Fruit fly (Drosophila melanogaster) whole organism, embryonic: ENCODE results near the gene gro.

Source experiments
- Adf1 ChIP-seq: fragments of 200-800 bp; sonication (Bioruptor generic); IDR thresholded peaks from 2 replicates; pipeline ENCODE4 v1.3.6; 2022; ENCODE audit warnings: missing biosample characterization, missing genetic modification characterization
- Awh ChIP-seq: fragments of 200-800 bp; sonication (Bioruptor generic); IDR thresholded peaks from 2 replicates; pipeline ENCODE4, ENCODE4 v1.3.6; 2022; ENCODE audit warnings: missing biosample characterization, missing genetic modification characterization
- CG10274 ChIP-seq: fragments of 200-800 bp; sonication (Bioruptor generic); optimal IDR thresholded peaks from 3 replicates; lab custom pipeline; 2017; ENCODE audit warnings: missing biosample characterization, mild to moderate bottlenecking, missing genetic modification characterization
- CG10462 ChIP-seq: fragments of 200-800 bp; sonication (Bioruptor generic); optimal IDR thresholded peaks from 2 replicates; lab custom pipeline; 2016; ENCODE audit warnings: missing biosample characterization, missing genetic modification characterization
- CG11696 ChIP-seq: fragments of 200-800 bp; sonication (Bioruptor generic); IDR thresholded peaks from 2 replicates; pipeline ENCODE4 v1.3.6; 2022; ENCODE audit warnings: missing biosample characterization, missing genetic modification characterization
- CG12659 ChIP-seq: fragments of 200-800 bp; sonication (Bioruptor generic); optimal IDR thresholded peaks from 3 replicates; lab custom pipeline; 2017; ENCODE audit warnings: mild to moderate bottlenecking, missing biosample characterization, missing genetic modification reagents, missing genetic modification characterization
- CG12942 ChIP-seq: fragments of 200-800 bp; sonication (Bioruptor generic); optimal IDR thresholded peaks from 3 replicates; lab custom pipeline; 2016; ENCODE audit warnings: missing biosample characterization, missing genetic modification characterization
- CG15601 ChIP-seq: fragments of 200-800 bp; sonication (Bioruptor generic); optimal IDR thresholded peaks from 3 replicates; lab custom pipeline; 2019; ENCODE audit warnings: missing biosample characterization, mild to moderate bottlenecking, missing genetic modification characterization, moderate library complexity
- CG1647 ChIP-seq: fragments of 200-800 bp; sonication (Bioruptor generic); optimal IDR thresholded peaks from 3 replicates; lab custom pipeline; 2016; ENCODE audit warnings: missing biosample characterization, missing genetic modification characterization
- CG17186 ChIP-seq: fragments of 200-800 bp; sonication (Bioruptor generic); optimal IDR thresholded peaks from 3 replicates; lab custom pipeline; 2017; ENCODE audit warnings: missing biosample characterization, missing genetic modification reagents, missing genetic modification characterization
- CG17361 ChIP-seq: fragments of 200-800 bp; sonication (Bioruptor generic); IDR thresholded peaks from 3 replicates; pipeline ENCODE4 v1.3.6; 2022; ENCODE audit warnings: missing biosample characterization, missing genetic modification characterization
- CG17612 ChIP-seq: fragments of 200-800 bp; sonication (Bioruptor generic); IDR thresholded peaks from 2 replicates; pipeline ENCODE4 v1.3.6; 2022; ENCODE audit warnings: missing biosample characterization, missing genetic modification characterization
- CG2678 ChIP-seq: fragments of 200-800 bp; sonication (Bioruptor generic); optimal IDR thresholded peaks from 3 replicates; lab custom pipeline; 2019; ENCODE audit warnings: missing biosample characterization, mild to moderate bottlenecking, missing genetic modification characterization, moderate library complexity
- CG2875 ChIP-seq: fragments of 200-800 bp; sonication (Bioruptor generic); optimal IDR thresholded peaks from 2 replicates; lab custom pipeline; 2017; ENCODE audit warnings: missing biosample characterization, mild to moderate bottlenecking, missing genetic modification characterization, missing genetic modification reagents
- CG30020 ChIP-seq: fragments of 200-800 bp; optimal IDR thresholded peaks from 2 replicates; lab custom pipeline; 2019; ENCODE audit warnings: missing biosample characterization, mild to moderate bottlenecking, missing genetic modification characterization, moderate library complexity
- CG3065 ChIP-seq: fragments of 200-800 bp; sonication (Bioruptor generic); optimal IDR thresholded peaks from 2 replicates; lab custom pipeline; 2016; ENCODE audit warnings: missing biosample characterization, missing genetic modification characterization
- CG3995 ChIP-seq: fragments of 200-800 bp; sonication (Bioruptor generic); optimal IDR thresholded peaks from 3 replicates; lab custom pipeline; 2016; ENCODE audit warnings: missing biosample characterization, missing genetic modification characterization
- CG7372 ChIP-seq: fragments of 200-800 bp; sonication (Bioruptor generic); IDR thresholded peaks from 2 replicates; pipeline ENCODE4 v1.3.6; 2022; ENCODE audit warnings: missing biosample characterization, missing genetic modification characterization
- CG7963 ChIP-seq: fragments of 200-800 bp; sonication (Bioruptor generic); IDR thresholded peaks from 3 replicates; pipeline ENCODE4 v1.3.6; 2022; ENCODE audit warnings: missing biosample characterization, missing genetic modification characterization; ENCODE audit not compliant: partially characterized antibody
- CkIIα-i1 ChIP-seq: fragments of 200-800 bp; sonication (Bioruptor generic); IDR thresholded peaks from 2 replicates; pipeline ENCODE4 v1.3.6; 2022; ENCODE audit warnings: missing biosample characterization, missing genetic modification characterization
- Dp ChIP-seq: fragments of 200-800 bp; sonication (Bioruptor generic); optimal IDR thresholded peaks from 2 replicates; lab custom pipeline; 2018; ENCODE audit warnings: missing biosample characterization, mild to moderate bottlenecking, missing genetic modification characterization, moderate library complexity
- Ets97D ChIP-seq: fragments of 200-800 bp; sonication (Bioruptor generic); optimal IDR thresholded peaks from 3 replicates; lab custom pipeline; 2016; ENCODE audit warnings: missing biosample characterization, missing genetic modification characterization
- HLH54F ChIP-seq: fragments of 200-800 bp; sonication (Bioruptor generic); optimal IDR thresholded peaks from 3 replicates; lab custom pipeline; 2016; ENCODE audit warnings: missing biosample characterization, missing genetic modification characterization
- Hey ChIP-seq: fragments of 200-800 bp; sonication (Bioruptor generic); optimal IDR thresholded peaks from 3 replicates; lab custom pipeline; 2018; ENCODE audit warnings: missing biosample characterization, mild to moderate bottlenecking, missing genetic modification characterization
- MTF-1 ChIP-seq: fragments of 200-800 bp; sonication (Bioruptor generic); optimal IDR thresholded peaks from 2 replicates; lab custom pipeline; 2018; ENCODE audit warnings: missing biosample characterization, mild to moderate bottlenecking, missing genetic modification characterization, borderline replicate concordance
- Med ChIP-seq: fragments of 200-800 bp; sonication (Bioruptor generic); peaks from one replicate; lab custom pipeline; 2016; ENCODE audit warnings: missing biosample characterization, missing genetic modification characterization, mild to moderate bottlenecking, inconsistent platforms, moderate library complexity
- Myb ChIP-seq: fragments of 200-800 bp; sonication (Bioruptor generic); optimal IDR thresholded peaks from 2 replicates; lab custom pipeline; 2016; ENCODE audit warnings: missing biosample characterization, missing genetic modification characterization
- Nf-YB ChIP-seq: fragments of 200-800 bp; sonication (Bioruptor generic); optimal IDR thresholded peaks from 3 replicates; lab custom pipeline; 2019; ENCODE audit warnings: missing biosample characterization, mild to moderate bottlenecking, missing genetic modification characterization, moderate library complexity
- Opbp ChIP-seq: fragments of 200-800 bp; sonication (Bioruptor generic); IDR thresholded peaks from 3 replicates; pipeline ENCODE4 v1.3.6; 2022; ENCODE audit warnings: missing biosample characterization, missing genetic modification characterization; ENCODE audit not compliant: partially characterized antibody
- Ravus ChIP-seq: fragments of 200-800 bp; sonication (Bioruptor generic); IDR thresholded peaks from 2 replicates; pipeline ENCODE4 v1.3.6; 2022; ENCODE audit warnings: missing biosample characterization, missing genetic modification characterization
- Sin3A ChIP-seq: fragments of >200 bp; optimal IDR thresholded peaks from 2 replicates; lab custom pipeline; 2018
- Stat92E ChIP-seq, 3 experiments: fragments of >200 bp in 2 of 3; fragments of 200-800 bp in 1 of 3; sonication (Bioruptor generic) in 1 of 3; optimal IDR thresholded peaks; 2 replicates each; lab custom pipeline; 2017 to 2019; ENCODE audit warnings: missing biosample characterization in 3 of 3, missing genetic modification characterization in 3 of 3, mild to moderate bottlenecking in 1 of 3, moderate library complexity in 1 of 3
- Taf1 ChIP-seq: fragments of 200-800 bp; sonication (Bioruptor generic); IDR thresholded peaks from 2 replicates; pipeline ENCODE4 v1.3.6; 2022; ENCODE audit warnings: missing biosample characterization, missing genetic modification characterization
- Xrp1 ChIP-seq: fragments of 200-800 bp; sonication (Bioruptor generic); IDR thresholded peaks from 2 replicates; pipeline ENCODE4 v1.3.6; 2022; ENCODE audit warnings: missing biosample characterization, missing genetic modification characterization
- YL-1 ChIP-seq: fragments of 200-800 bp; sonication (Bioruptor generic); optimal IDR thresholded peaks from 3 replicates; lab custom pipeline; 2017; ENCODE audit warnings: missing biosample characterization, mild to moderate bottlenecking, missing genetic modification characterization
- cas ChIP-seq: fragments of 200-800 bp; sonication (Bioruptor generic); IDR thresholded peaks from 2 replicates; pipeline ENCODE4 v1.3.6; 2022; ENCODE audit warnings: missing biosample characterization, missing genetic modification characterization
- dmrt99B ChIP-seq: fragments of 200-800 bp; sonication (Bioruptor generic); optimal IDR thresholded peaks from 2 replicates; lab custom pipeline; 2018; ENCODE audit warnings: missing biosample characterization, mild to moderate bottlenecking, missing genetic modification characterization, moderate library complexity
- dysf ChIP-seq: fragments of 200-800 bp; sonication (Bioruptor generic); IDR thresholded peaks from 3 replicates; pipeline ENCODE4 v1.3.6; 2022; ENCODE audit warnings: missing biosample characterization, missing genetic modification characterization
- fd102C ChIP-seq: fragments of 200-800 bp; sonication (Bioruptor generic); optimal IDR thresholded peaks from 2 replicates; lab custom pipeline; 2018; ENCODE audit warnings: missing biosample characterization, mild to moderate bottlenecking, missing genetic modification characterization, moderate library complexity
- ham ChIP-seq: fragments of 200-800 bp; sonication (Bioruptor generic); IDR thresholded peaks from 2 replicates; pipeline ENCODE4 v1.3.6; 2022; ENCODE audit warnings: missing biosample characterization, missing genetic modification characterization
- inv ChIP-seq: fragments of 200-800 bp; sonication (Bioruptor generic); IDR thresholded peaks from 2 replicates; pipeline ENCODE4 v1.3.6; 2022; ENCODE audit warnings: missing biosample characterization, missing genetic modification characterization; ENCODE audit not compliant: partially characterized antibody
- lbe ChIP-seq: fragments of 200-800 bp; sonication (Bioruptor generic); optimal IDR thresholded peaks from 2 replicates; lab custom pipeline; 2016; ENCODE audit warnings: missing biosample characterization, mild to moderate bottlenecking, missing genetic modification characterization
- luna ChIP-seq: fragments of 200-800 bp; sonication (Bioruptor generic); optimal IDR thresholded peaks from 2 replicates; lab custom pipeline; 2016; ENCODE audit warnings: missing biosample characterization, missing genetic modification characterization
- nerfin-2 ChIP-seq: fragments of 200-800 bp; sonication (Bioruptor generic); IDR thresholded peaks from 2 replicates; pipeline ENCODE4 v1.3.6; 2022; ENCODE audit warnings: missing biosample characterization, missing genetic modification characterization; ENCODE audit not compliant: partially characterized antibody
- salm ChIP-seq: fragments of 200-800 bp; sonication (Bioruptor generic); optimal IDR thresholded peaks from 2 replicates; lab custom pipeline; 2018; ENCODE audit warnings: missing biosample characterization, mild to moderate bottlenecking, missing genetic modification characterization
- tgo ChIP-seq: fragments of 200-800 bp; sonication (Bioruptor generic); IDR thresholded peaks from 3 replicates; pipeline ENCODE4 v1.3.6; 2022; ENCODE audit warnings: missing biosample characterization, missing genetic modification characterization
- unpg ChIP-seq: fragments of 200-800 bp; sonication (Bioruptor generic); optimal IDR thresholded peaks from 3 replicates; lab custom pipeline; 2018; ENCODE audit warnings: missing biosample characterization, mild to moderate bottlenecking, missing genetic modification characterization, moderate library complexity
- zf30C ChIP-seq: fragments of 200-800 bp; sonication (Bioruptor generic); optimal IDR thresholded peaks from 3 replicates; lab custom pipeline; 2018; ENCODE audit warnings: missing biosample characterization, mild to moderate bottlenecking, missing genetic modification characterization

Gene gro

DNA sequence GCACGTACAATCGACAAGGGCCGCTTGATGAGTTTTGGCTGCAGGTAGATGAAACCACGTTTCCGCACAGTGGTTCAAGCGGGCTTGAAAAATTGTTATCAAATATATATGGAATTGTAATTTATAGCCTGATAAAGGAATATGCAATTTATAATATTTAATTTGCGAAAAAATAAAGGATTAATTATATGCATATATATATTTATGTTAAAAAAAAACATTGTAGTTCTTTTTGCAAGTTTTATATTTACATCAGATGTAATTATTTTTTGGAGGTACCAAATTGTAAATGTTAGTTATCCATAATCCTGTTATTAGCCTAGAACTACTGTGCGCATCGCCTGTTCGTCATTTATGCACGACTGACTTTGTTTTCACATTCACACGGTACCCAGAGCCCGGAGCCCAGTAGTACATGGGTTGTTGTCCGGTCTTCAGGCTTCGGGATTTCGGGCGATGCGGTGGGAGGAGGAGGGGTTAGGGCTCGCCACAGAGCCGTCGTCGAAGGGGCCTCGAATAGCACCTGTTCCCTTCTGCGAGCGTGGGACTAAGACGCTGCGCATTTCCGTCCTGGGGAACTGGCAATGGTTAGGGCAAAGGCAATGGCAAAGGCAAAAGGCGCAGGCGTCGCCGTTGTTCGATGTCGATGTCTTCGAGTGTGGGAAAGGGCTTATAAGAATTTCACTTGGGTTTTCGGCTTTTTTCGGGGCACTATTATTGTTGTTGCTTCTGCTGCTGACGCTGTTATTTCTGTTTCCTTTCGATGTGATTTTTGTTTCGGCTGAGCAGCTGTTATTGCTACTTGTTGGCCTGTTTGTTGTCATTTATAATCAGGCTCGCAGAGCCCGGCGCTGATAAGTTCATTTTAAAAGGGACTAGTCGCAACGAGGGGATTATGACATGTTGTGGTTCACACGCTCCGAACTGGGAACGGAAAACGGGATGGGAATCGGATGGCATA, 23.5 kb upstream of the gro start (continued):
- TF ChIP-seq Stat92E (GFP tag; optimal IDR thresholded peaks at IDR 0.05; lab: Kevin White, UChicago) (peak in 1 of 3 experiments; percentile 72), CG17361 (GFP tag; lab: Robert Waterston, UW) (peak; percentile 96), lbe (GFP tag; lab: Kevin White, UChicago) (peak; percentile 72), inv (GFP tag; lab: Robert Waterston, UW) (no peak), CG10462 (peak; percentile 72), Taf1 (no peak), nerfin-2 (GFP tag; lab: Robert Waterston, UW) (no peak), CG7963 (GFP tag; lab: Robert Waterston, UW) (no peak), unpg (GFP tag; lab: Kevin White, UChicago) (peak; percentile 85), CG17612 (no peak), HLH54F (GFP tag; lab: Kevin White, UChicago) (no peak), CG7372 (GFP tag; lab: Robert Waterston, UW) (peak; percentile 31; the same call in 1 of the 2 replicates), Dp (GFP tag; lab: Kevin White, UChicago) (no peak), CG12659 (GFP tag; lab: Kevin White, UChicago) (peak; percentile 69), Hey (tag; lab: Kevin White, UChicago) (no peak), CG11696 (GFP tag; lab: Robert Waterston, UW) (no peak), Ravus (GFP tag; lab: Robert Waterston, UW) (no peak), CkIIα-i1 (no peak), ham (GFP tag; lab: Robert Waterston, UW) (no peak), Awh (GFP tag; lab: Robert Waterston, UW) (peak; percentile 50), fd102C (GFP tag; lab: Kevin White, UChicago) (peak; percentile 86), cas (GFP tag; lab: Robert Waterston, UW) (no peak), dmrt99B (tag; lab: Kevin White, UChicago) (peak; percentile 89), CG3065 (peak; percentile 17), CG2678 (tag; lab: Kevin White, UChicago) (peak; percentile 87), tgo (GFP tag; lab: Robert Waterston, UW) (peak; percentile 61; the same call in 2 of the 3 replicates), CG10274 (peak; percentile 49), Xrp1 (GFP tag; lab: Robert Waterston, UW) (peak; percentile 92), CG15601 (tag; lab: Kevin White, UChicago) (peak; percentile 91), luna (GFP tag; lab: Kevin White, UChicago) (no peak), CG17186 (peak; percentile 17), Adf1 (GFP tag; lab: Robert Waterston, UW) (no peak), CG2875 (peak; percentile 86), Opbp (GFP tag; lab: Robert Waterston, UW) (no peak), CG3995 (no peak), Myb (GFP tag; lab: Kevin White, UChicago) (no peak), CG30020 (tag; lab: Kevin White, UChicago) (peak; percentile 74), dysf (GFP tag; lab: Robert Waterston, UW) (peak; percentile 53; the same call in 1 of the 3 replicates), CG12942 (GFP tag; lab: Kevin White, UChicago) (peak; percentile 47), salm (tag; lab: Kevin White, UChicago) (peak; percentile 80), YL-1 (GFP tag; lab: Kevin White, UChicago) (peak; percentile 45), CG1647 (GFP tag; lab: Kevin White, UChicago) (no peak), Med (no peak), Ets97D (GFP tag; lab: Kevin White, UChicago) (no peak), MTF-1 (GFP tag; lab: Kevin White, UChicago) (no peak), Nf-YB (peak; percentile 78), Sin3A (no peak), zf30C (GFP tag; lab: Kevin White, UChicago) (no peak)
